Fruit fly (Drosophila melanogaster) whole organism, embryonic: ENCODE results near the gene Sulf1.

Source experiments
- Aef1 ChIP-seq: fragments of 200-800 bp; sonication (Bioruptor generic); IDR thresholded peaks from 3 replicates; pipeline ENCODE4 v1.3.6; 2022; ENCODE audit warnings: missing biosample characterization, missing genetic modification characterization
- Awh ChIP-seq: fragments of 200-800 bp; sonication (Bioruptor generic); IDR thresholded peaks from 2 replicates; pipeline ENCODE4, ENCODE4 v1.3.6; 2022; ENCODE audit warnings: missing biosample characterization, missing genetic modification characterization
- CG1024 ChIP-seq: fragments of 200-800 bp; sonication (Bioruptor generic); IDR thresholded peaks from 2 replicates; pipeline ENCODE4 v1.3.6; 2022; ENCODE audit warnings: missing biosample characterization, missing genetic modification characterization
- CG10462 ChIP-seq: fragments of 200-800 bp; sonication (Bioruptor generic); optimal IDR thresholded peaks from 2 replicates; lab custom pipeline; 2016; ENCODE audit warnings: missing biosample characterization, missing genetic modification characterization
- CG10979 ChIP-seq: fragments of 200-800 bp; sonication (Bioruptor generic); optimal IDR thresholded peaks from 2 replicates; lab custom pipeline; 2018; ENCODE audit warnings: missing biosample characterization, mild to moderate bottlenecking, missing genetic modification characterization, moderate library complexity
- CG12219 ChIP-seq: fragments of 200-800 bp; sonication (Bioruptor generic); optimal IDR thresholded peaks from 3 replicates; lab custom pipeline; 2018; ENCODE audit warnings: missing biosample characterization, mild to moderate bottlenecking, missing genetic modification characterization
- CG12391 ChIP-seq: fragments of 200-800 bp; sonication (Bioruptor generic); optimal IDR thresholded peaks from 3 replicates; lab custom pipeline; 2018; ENCODE audit warnings: missing biosample characterization, mild to moderate bottlenecking, missing genetic modification characterization, moderate library complexity
- CG1529 ChIP-seq: fragments of 200-800 bp; sonication (Bioruptor generic); optimal IDR thresholded peaks from 3 replicates; lab custom pipeline; 2018; ENCODE audit warnings: missing biosample characterization, missing genetic modification characterization
- CG15479 ChIP-seq: fragments of 200-800 bp; sonication (Bioruptor generic); optimal IDR thresholded peaks from 3 replicates; lab custom pipeline; 2019; ENCODE audit warnings: missing biosample characterization, mild to moderate bottlenecking, missing genetic modification characterization, moderate library complexity
- CG16863 ChIP-seq: fragments of 200-800 bp; sonication (Bioruptor generic); optimal IDR thresholded peaks from 3 replicates; lab custom pipeline; 2016; ENCODE audit warnings: missing biosample characterization, missing genetic modification characterization
- CG17361 ChIP-seq: fragments of 200-800 bp; sonication (Bioruptor generic); IDR thresholded peaks from 3 replicates; pipeline ENCODE4 v1.3.6; 2022; ENCODE audit warnings: missing biosample characterization, missing genetic modification characterization
- CG17385 ChIP-seq: fragments of 200-800 bp; sonication (Bioruptor generic); optimal IDR thresholded peaks from 3 replicates; lab custom pipeline; 2018; ENCODE audit warnings: missing biosample characterization, mild to moderate bottlenecking, missing genetic modification characterization
- CG2199 ChIP-seq: fragments of 200-800 bp; sonication (Bioruptor generic); IDR thresholded peaks from 3 replicates; pipeline ENCODE4 v1.3.6; 2022; ENCODE audit warnings: missing biosample characterization, missing genetic modification characterization
- CG31441 ChIP-seq: fragments of 200-800 bp; sonication (Bioruptor generic); IDR thresholded peaks from 2 replicates; pipeline ENCODE4 v1.3.6; 2022; ENCODE audit warnings: missing biosample characterization, missing genetic modification characterization
- CG34422 ChIP-seq: fragments of 200-800 bp; sonication (Bioruptor generic); IDR thresholded peaks from 3 replicates; pipeline ENCODE4 v1.3.6; 2022; ENCODE audit warnings: missing biosample characterization, missing genetic modification characterization
- CG3995 ChIP-seq: fragments of 200-800 bp; sonication (Bioruptor generic); optimal IDR thresholded peaks from 3 replicates; lab custom pipeline; 2016; ENCODE audit warnings: missing biosample characterization, missing genetic modification characterization
- CG5245 ChIP-seq: fragments of 200-800 bp; sonication (Bioruptor generic); optimal IDR thresholded peaks from 3 replicates; lab custom pipeline; 2016; ENCODE audit warnings: missing biosample characterization, missing genetic modification characterization
- CG6683 ChIP-seq: fragments of 200-800 bp; sonication (Bioruptor generic); optimal IDR thresholded peaks from 2 replicates; lab custom pipeline; 2017; ENCODE audit warnings: missing biosample characterization, mild to moderate bottlenecking, missing genetic modification characterization, missing genetic modification reagents
- CG6689 ChIP-seq: fragments of 200-800 bp; sonication (Bioruptor generic); IDR thresholded peaks from 2 replicates; pipeline ENCODE4 v1.3.6; 2022; ENCODE audit warnings: missing biosample characterization, missing genetic modification characterization
- CG7928 ChIP-seq: fragments of 200-800 bp; sonication (Bioruptor generic); optimal IDR thresholded peaks from 2 replicates; lab custom pipeline; 2017; ENCODE audit warnings: missing biosample characterization, mild to moderate bottlenecking, missing genetic modification characterization
- CG9437 ChIP-seq: fragments of 200-800 bp; sonication (Bioruptor generic); optimal IDR thresholded peaks from 2 replicates; lab custom pipeline; 2018; ENCODE audit warnings: missing biosample characterization, mild to moderate bottlenecking, missing genetic modification characterization
- CG9727 ChIP-seq: fragments of 200-800 bp; sonication (Bioruptor generic); optimal IDR thresholded peaks from 3 replicates; lab custom pipeline; 2017; ENCODE audit warnings: missing biosample characterization, mild to moderate bottlenecking, missing genetic modification characterization
- CG9932 ChIP-seq: fragments of 200-800 bp; sonication (Bioruptor generic); IDR thresholded peaks from 2 replicates; pipeline ENCODE4 v1.3.6; 2022; ENCODE audit warnings: missing biosample characterization, missing genetic modification characterization
- Dfd ChIP-seq, 2 experiments: fragments of >200 bp; optimal IDR thresholded peaks; 2 replicates each; lab custom pipeline; 2017; ENCODE audit warnings: missing biosample characterization in 2 of 2, missing genetic modification characterization in 2 of 2
- E2f1 ChIP-seq: fragments of 200-800 bp; sonication (Bioruptor generic); IDR thresholded peaks from 2 replicates; pipeline ENCODE4 v1.3.6; 2022; ENCODE audit warnings: missing biosample characterization, missing genetic modification characterization
- E2f2 ChIP-seq: fragments of 200-800 bp; sonication (Bioruptor generic); IDR thresholded peaks from 2 replicates; pipeline ENCODE4 v1.3.6; 2022; ENCODE audit warnings: missing biosample characterization, missing genetic modification characterization
- ERR ChIP-seq: fragments of 200-800 bp; sonication (Bioruptor generic); optimal IDR thresholded peaks from 2 replicates; lab custom pipeline; 2016; ENCODE audit warnings: missing biosample characterization, missing genetic modification characterization
- Lhr ChIP-seq: fragments of 200-800 bp; sonication (Bioruptor generic); optimal IDR thresholded peaks from 3 replicates; lab custom pipeline; 2017; ENCODE audit warnings: mild to moderate bottlenecking, missing biosample characterization, missing genetic modification reagents, missing genetic modification characterization
- Nf-YA ChIP-seq: fragments of 200-800 bp; sonication (Bioruptor generic); IDR thresholded peaks from 2 replicates; pipeline ENCODE4 v1.3.6; 2022; ENCODE audit warnings: missing biosample characterization, missing genetic modification characterization
- Ptx1 ChIP-seq: fragments of 200-800 bp; sonication (Bioruptor generic); IDR thresholded peaks from 2 replicates; pipeline ENCODE4 v1.3.6; 2022; ENCODE audit warnings: missing biosample characterization, missing genetic modification characterization
- Ssrp ChIP-seq: fragments of 200-800 bp; sonication (Bioruptor generic); optimal IDR thresholded peaks from 2 replicates; lab custom pipeline; 2018; ENCODE audit warnings: missing biosample characterization, mild to moderate bottlenecking, missing genetic modification characterization, moderate library complexity
- YL-1 ChIP-seq: fragments of 200-800 bp; sonication (Bioruptor generic); optimal IDR thresholded peaks from 3 replicates; lab custom pipeline; 2017; ENCODE audit warnings: missing biosample characterization, mild to moderate bottlenecking, missing genetic modification characterization
- bsh ChIP-seq, 2 experiments: fragments of 200-800 bp; sonication (Bioruptor generic); optimal IDR thresholded peaks; 2 replicates each; lab custom pipeline; 2017 to 2018; ENCODE audit warnings: mild to moderate bottlenecking in 2 of 2, missing biosample characterization in 2 of 2, missing genetic modification characterization in 2 of 2, moderate library complexity in 1 of 2
- crc ChIP-seq: fragments of 200-800 bp; sonication (Bioruptor generic); optimal IDR thresholded peaks from 2 replicates; lab custom pipeline; 2016; ENCODE audit warnings: missing biosample characterization, missing genetic modification characterization
- disco-r ChIP-seq: fragments of 200-800 bp; sonication (Bioruptor generic); optimal IDR thresholded peaks from 2 replicates; lab custom pipeline; 2016; ENCODE audit warnings: missing biosample characterization, missing genetic modification characterization
- dm ChIP-seq: fragments of 200-800 bp; sonication (Bioruptor generic); optimal IDR thresholded peaks from 3 replicates; lab custom pipeline; 2016; ENCODE audit warnings: missing biosample characterization, missing genetic modification characterization
- en ChIP-seq: fragments of 200-800 bp; sonication (Bioruptor generic); optimal IDR thresholded peaks from 2 replicates; lab custom pipeline; 2016; ENCODE audit warnings: missing biosample characterization, missing genetic modification characterization
- ewg ChIP-seq: fragments of 200-800 bp; sonication (Bioruptor generic); optimal IDR thresholded peaks from 3 replicates; lab custom pipeline; 2017; ENCODE audit warnings: mild to moderate bottlenecking, missing biosample characterization, missing genetic modification reagents, missing genetic modification characterization
- fru ChIP-seq: fragments of >200 bp; optimal IDR thresholded peaks from 2 replicates; lab custom pipeline; 2017
- knrl ChIP-seq: fragments of 200-800 bp; sonication (Bioruptor generic); IDR thresholded peaks from 3 replicates; pipeline ENCODE4 v1.3.6; 2022; ENCODE audit warnings: missing biosample characterization, missing genetic modification characterization; ENCODE audit not compliant: partially characterized antibody
- mld ChIP-seq: fragments of 200-800 bp; sonication (Bioruptor generic); IDR thresholded peaks from 3 replicates; pipeline ENCODE4 v1.3.6; 2022; ENCODE audit warnings: missing biosample characterization, missing genetic modification characterization; ENCODE audit not compliant: partially characterized antibody
- nerfin-2 ChIP-seq: fragments of 200-800 bp; sonication (Bioruptor generic); IDR thresholded peaks from 2 replicates; pipeline ENCODE4 v1.3.6; 2022; ENCODE audit warnings: missing biosample characterization, missing genetic modification characterization; ENCODE audit not compliant: partially characterized antibody
- org-1 ChIP-seq: fragments of 200-800 bp; sonication (Bioruptor generic); optimal IDR thresholded peaks from 2 replicates; lab custom pipeline; 2017; ENCODE audit warnings: missing biosample characterization, missing genetic modification characterization
- pfk ChIP-seq: fragments of 200-800 bp; sonication (Bioruptor generic); optimal IDR thresholded peaks from 2 replicates; lab custom pipeline; 2018; ENCODE audit warnings: missing biosample characterization, mild to moderate bottlenecking, missing genetic modification characterization, moderate library complexity
- rib ChIP-seq: fragments of 200-800 bp; sonication (Bioruptor generic); IDR thresholded peaks from 2 replicates; pipeline ENCODE4 v1.3.6; 2022; ENCODE audit warnings: missing biosample characterization, missing genetic modification characterization
- tin ChIP-seq: fragments of 200-800 bp; sonication (Bioruptor generic); optimal IDR thresholded peaks from 3 replicates; lab custom pipeline; 2016; ENCODE audit warnings: missing biosample characterization, missing genetic modification characterization
- tio ChIP-seq: fragments of 200-800 bp; sonication (Bioruptor generic); optimal IDR thresholded peaks from 2 replicates; lab custom pipeline; 2017; ENCODE audit warnings: missing biosample characterization, missing genetic modification characterization, inconsistent platforms
- twi ChIP-seq: fragments of 200-800 bp; optimal IDR thresholded peaks from 2 replicates; lab custom pipeline; 2019; ENCODE audit warnings: missing biosample characterization, mild to moderate bottlenecking, missing genetic modification characterization, moderate library complexity
- vfl ChIP-seq: fragments of 200-800 bp; sonication (Bioruptor generic); optimal IDR thresholded peaks from 2 replicates; lab custom pipeline; 2016; ENCODE audit warnings: missing biosample characterization, missing genetic modification characterization
- zfh2 ChIP-seq: fragments of 200-800 bp; sonication (Bioruptor generic); optimal IDR thresholded peaks from 2 replicates; lab custom pipeline; 2016; ENCODE audit warnings: missing biosample characterization, missing genetic modification characterization

Gene Sulf1

dm6 chr3R:16309302-16310080, 29.9 kb downstream of the Sulf1 start (continued):
- TF ChIP-seq ERR (peak; percentile 1), CG6689 (GFP tag; lab: Robert Waterston, UW) (peak; percentile 41), pfk (GFP tag; lab: Kevin White, UChicago) (no peak), ewg (GFP tag; lab: Kevin White, UChicago) (no peak), CG34422 (GFP tag; lab: Robert Waterston, UW) (no peak), Aef1 (GFP tag; lab: Robert Waterston, UW) (no peak), CG6683 (GFP tag; lab: Kevin White, UChicago) (no peak), CG10462 (GFP tag; lab: Kevin White, UChicago) (no peak), E2f1 (peak; percentile 47; the same call in 1 of the 2 replicates), E2f2 (GFP tag; lab: Robert Waterston, UW) (peak; percentile 24; the same call in 1 of the 2 replicates), CG1529 (GFP tag; lab: Kevin White, UChicago) (peak; percentile 100), CG12219 (no peak), nerfin-2 (GFP tag; lab: Robert Waterston, UW) (0 out of 2 replicates have a peak, but pooled peaks have one; percentile 20), bsh (GFP tag; optimal IDR thresholded peaks at IDR 0.05; lab: Kevin White, UChicago) (peak in 1 of 2 experiments; percentile 30), org-1 (GFP tag; lab: Kevin White, UChicago) (no peak), vfl (GFP tag; lab: Kevin White, UChicago) (no peak), CG31441 (GFP tag; lab: Robert Waterston, UW) (no peak), YL-1 (GFP tag; lab: Kevin White, UChicago) (no peak), en (no peak), CG17361 (no peak), crc (GFP tag; lab: Kevin White, UChicago) (no peak), CG10979 (tag; lab: Kevin White, UChicago) (peak; percentile 3), CG7928 (GFP tag; lab: Kevin White, UChicago) (no peak), CG9932 (GFP tag; lab: Robert Waterston, UW) (no peak; the same call in 1 of the 2 replicates), CG1024 (GFP tag; lab: Robert Waterston, UW) (no peak), CG16863 (GFP tag; lab: Kevin White, UChicago) (no peak), dm (no peak), CG9437 (GFP tag; lab: Kevin White, UChicago) (peak; percentile 13), tin (GFP tag; lab: Kevin White, UChicago) (no peak), CG5245 (GFP tag; lab: Kevin White, UChicago) (no peak), rib (GFP tag; lab: Robert Waterston, UW) (no peak), knrl (GFP tag; lab: Robert Waterston, UW) (no peak), mld (GFP tag; lab: Robert Waterston, UW) (no peak), CG17385 (GFP tag; lab: Kevin White, UChicago) (peak; percentile 15), Ssrp (tag; lab: Kevin White, UChicago) (peak; percentile 16), fru (no peak), zfh2 (peak; percentile 10), CG9727 (peak; percentile 7), Awh (GFP tag; lab: Robert Waterston, UW) (0 out of 2 replicates have a peak, but pooled peaks have one; percentile 43), Ptx1 (GFP tag; lab: Robert Waterston, UW) (no peak), CG2199 (GFP tag; lab: Robert Waterston, UW) (no peak), twi (tag; lab: Kevin White, UChicago) (no peak), CG3995 (GFP tag; lab: Kevin White, UChicago) (no peak), Nf-YA (GFP tag; lab: Robert Waterston, UW) (no peak), Lhr (GFP tag; lab: Kevin White, UChicago) (no peak), CG12391 (tag; lab: Kevin White, UChicago) (peak; percentile 46), CG15479 (GFP tag; lab: Kevin White, UChicago) (peak; percentile 1), Dfd (GFP tag; optimal IDR thresholded peaks at IDR 0.05; lab: Kevin White, UChicago) (no peak), disco-r (GFP tag; lab: Kevin White, UChicago) (no peak), tio (GFP tag; lab: Kevin White, UChicago) (no peak)
